Worm (Caenorhabditis elegans): ENCODE results near the gene R08C7.5.

R08C7.5 gene

DNA sequence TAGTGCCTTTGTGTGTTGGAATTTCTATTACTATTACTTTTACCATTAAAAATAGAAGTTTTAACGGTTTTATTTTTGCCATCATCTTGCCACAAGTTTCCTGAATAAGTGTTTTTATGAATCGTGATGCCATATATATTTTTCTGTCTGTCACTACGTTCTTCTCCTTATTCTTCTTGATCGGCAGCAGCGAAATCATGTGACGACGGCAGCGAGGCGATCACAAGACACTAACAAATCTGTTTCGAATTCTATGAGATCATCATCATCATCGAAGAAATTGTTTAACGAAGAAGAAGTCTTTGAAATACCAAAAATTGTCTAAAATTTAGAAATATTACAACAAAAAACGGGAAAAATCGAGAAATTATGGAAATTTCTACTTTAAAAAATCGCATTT is 27.6 kb upstream of the R08C7.5 start:
- TF ChIP-seq nhr-47 (tag; optimal IDR thresholded peaks at IDR 0.05) (peak; percentile 66), grh-1 (GFP tag; IDR thresholded peaks at IDR 0.05) (peak; percentile 60), ceh-82 (tag; optimal IDR thresholded peaks at IDR 0.05) (peak in 1 of 3 experiments; percentile 5), swsn-7 (tag; optimal IDR thresholded peaks at IDR 0.05) (peak; percentile 38), blmp-1 (tag; optimal IDR thresholded peaks at IDR 0.05) (peak; percentile 88), fkh-10 (GFP tag; optimal IDR thresholded peaks at IDR 0.05) (no peak), ceh-88 (GFP tag; IDR thresholded peaks at IDR 0.05) (no peak), mep-1 (tag; optimal IDR thresholded peaks at IDR 0.05) (peak; percentile 54), mdl-1 (tag; optimal IDR thresholded peaks at IDR 0.05) (peak in 1 of 2 experiments; percentile 78), snpc-4 (tag; optimal IDR thresholded peaks at IDR 0.05) (peak; percentile 25), pax-3 (tag; optimal IDR thresholded peaks at IDR 0.05) (peak; percentile 37), unc-130 (tag; optimal IDR thresholded peaks at IDR 0.05) (peak; percentile 85), vab-15 (tag; optimal IDR thresholded peaks at IDR 0.05) (no peak), C04F5.9 (tag; optimal IDR thresholded peaks at IDR 0.05) (no peak), nhr-71 (tag; optimal IDR thresholded peaks at IDR 0.05) (peak; percentile 89), nhr-11 (tag; optimal IDR thresholded peaks at IDR 0.05) (peak; percentile 1), nhr-19 (GFP tag; conservative IDR thresholded peaks at IDR 0.05) (peak; percentile 61), efl-1 (optimal IDR thresholded peaks at IDR 0.05) (peak in 1 of 2 experiments; percentile 27), efl-1 (GFP tag; optimal IDR thresholded peaks at IDR 0.05 in 1 of 2) (peak; percentile 9 to 45), unc-86 (tag; optimal IDR thresholded peaks at IDR 0.05) (no peak), nhr-90 (tag; optimal IDR thresholded peaks at IDR 0.05; ENCODE audit: poor library complexity) (peak; percentile 82), skn-1 (tag; optimal IDR thresholded peaks at IDR 0.05) (peak; percentile 67), fos-1 (tag; optimal IDR thresholded peaks at IDR 0.05) (no peak), snu-23 (GFP tag; optimal IDR thresholded peaks at IDR 0.05) (peak; percentile 87), tbx-2 (tag; optimal IDR thresholded peaks at IDR 0.05) (peak; percentile 37), C16A3.4 (tag; optimal IDR thresholded peaks at IDR 0.05) (peak; percentile 60), pqm-1 (tag; optimal IDR thresholded peaks at IDR 0.05) (no peak), ama-1 (optimal IDR thresholded peaks at IDR 0.05) (no peak), elt-3 (tag; optimal IDR thresholded peaks at IDR 0.05) (peak in 2 of 6 experiments; percentile 55 to 92), lir-3 (tag; optimal IDR thresholded peaks at IDR 0.05; ENCODE audit: poor library complexity) (peak; percentile 24), dpl-1 (GFP tag; optimal IDR thresholded peaks at IDR 0.05) (peak; percentile 16 to 54 (median 33)), lin-35 (GFP tag; optimal IDR thresholded peaks at IDR 0.05) (peak; percentile 7 to 75), sox-4 (tag; optimal IDR thresholded peaks at IDR 0.05) (peak; percentile 37), nhr-85 (tag) (peak; percentile 96), xbp-1 (tag; optimal IDR thresholded peaks at IDR 0.05) (peak; percentile 6), nhr-20 (tag; optimal IDR thresholded peaks at IDR 0.05) (peak; percentile 85), lsy-2 (tag; optimal IDR thresholded peaks at IDR 0.05) (peak; percentile 64 to 71), unc-98 (GFP tag; IDR thresholded peaks at IDR 0.05) (no peak), lin-13 (GFP tag; optimal IDR thresholded peaks at IDR 0.05) (peak; percentile 46), ceh-8 (GFP tag; optimal IDR thresholded peaks at IDR 0.05) (no peak), lin-14 (GFP tag; optimal IDR thresholded peaks at IDR 0.05) (peak; percentile 82), dsc-1 (tag; optimal IDR thresholded peaks at IDR 0.05) (peak; percentile 51), ztf-4 (tag; optimal IDR thresholded peaks at IDR 0.05) (peak; percentile 39)

DNA sequence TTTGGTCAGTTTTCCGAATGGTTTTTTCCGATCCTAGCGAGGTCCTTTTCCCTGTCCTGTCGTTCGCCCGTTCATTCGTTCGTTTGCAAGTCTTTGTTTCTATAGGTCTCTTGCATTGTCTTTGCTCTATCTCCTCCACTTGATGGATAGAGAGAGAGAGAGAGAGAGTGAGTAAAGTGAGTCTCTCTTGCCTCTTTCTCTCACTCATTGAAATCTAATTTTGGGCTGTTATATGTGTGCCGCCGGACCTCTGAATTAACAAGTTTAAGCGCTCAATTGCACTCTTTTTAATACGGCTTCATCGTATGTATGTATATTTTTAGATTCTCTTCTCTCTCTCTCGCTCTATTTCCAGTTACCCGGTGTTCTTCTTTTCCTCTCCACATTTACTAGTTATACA is 26.2 kb upstream of the R08C7.5 start:
- TF ChIP-seq tbx-2 (tag; optimal IDR thresholded peaks at IDR 0.05) (peak; percentile 2), rnt-1 (tag; optimal IDR thresholded peaks at IDR 0.05) (peak; percentile 24), isw-1 (GFP tag; IDR thresholded peaks at IDR 0.05) (no peak), pqm-1 (tag; optimal IDR thresholded peaks at IDR 0.05) (no peak), mep-1 (tag; optimal IDR thresholded peaks at IDR 0.05) (peak; percentile 2), F16B12.6 (tag; optimal IDR thresholded peaks at IDR 0.05) (no peak), nhr-28 (tag; optimal IDR thresholded peaks at IDR 0.05) (no peak), lin-14 (GFP tag; optimal IDR thresholded peaks at IDR 0.05) (peak; percentile 73), efl-1 (optimal IDR thresholded peaks at IDR 0.05) (no peak), efl-1 (GFP tag; optimal IDR thresholded peaks at IDR 0.05 in 1 of 2) (peak in 1 of 2 experiments; percentile 84), nhr-47 (tag; optimal IDR thresholded peaks at IDR 0.05) (peak; percentile 14), lsy-2 (tag; optimal IDR thresholded peaks at IDR 0.05) (peak in 1 of 2 experiments; percentile 22)

All from whole organism, L1 larva.